Worm (Caenorhabditis elegans): Measurements from ENCODE around the gene Y53C12A.11.

Gene Y53C12A.11

DNA sequence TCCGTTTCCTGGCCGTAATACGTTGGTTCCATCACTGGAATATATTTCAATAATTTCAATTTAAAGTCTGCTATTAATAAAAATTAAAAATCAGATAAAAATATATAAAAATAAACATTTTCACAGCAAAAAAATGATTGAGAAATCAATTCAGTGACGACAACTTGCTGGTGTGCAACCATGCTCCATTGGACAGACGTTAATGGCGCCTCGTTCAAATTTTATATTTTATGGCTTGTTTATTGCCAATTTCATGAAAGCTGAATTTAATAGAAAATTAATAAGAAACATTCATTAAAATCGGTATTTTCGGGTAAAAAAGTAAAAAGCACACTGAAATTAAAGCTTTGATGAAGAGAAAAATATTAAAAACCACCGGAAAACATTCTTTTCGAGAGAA lies 12.3 kb downstream of the Y53C12A.11 start, which contains the start of gene Y53C12A.3:
Y53C12A.3 (minus strand) TSS at position 34 of the 400 bp plus-strand sequence.
- TF ChIP-seq mep-1 (tag; optimal IDR thresholded peaks at IDR 0.05) (peak; percentile 12), nhr-28 (tag; optimal IDR thresholded peaks at IDR 0.05) (peak; percentile 6), zag-1 (tag; optimal IDR thresholded peaks at IDR 0.05) (no peak), cey-2 (tag; optimal IDR thresholded peaks at IDR 0.05; ENCODE audit: borderline replicate concordance, insufficient read depth) (no peak), nhr-6 (tag; optimal IDR thresholded peaks at IDR 0.05) (peak; percentile 18), mes-2 (tag; optimal IDR thresholded peaks at IDR 0.05; ENCODE audit: poor library complexity, severe bottlenecking) (peak; percentile 70), php-3 (GFP tag; IDR thresholded peaks at IDR 0.05) (no peak), lsy-2 (tag; optimal IDR thresholded peaks at IDR 0.05) (peak in 1 of 2 experiments; percentile 81), lin-38 (GFP tag; IDR thresholded peaks at IDR 0.05) (peak; percentile 88), dpl-1 (GFP tag; optimal IDR thresholded peaks at IDR 0.05) (peak; percentile 89), pqm-1 (tag; optimal IDR thresholded peaks at IDR 0.05) (no peak), T20F7.1 (GFP tag; optimal IDR thresholded peaks at IDR 0.05) (peak; percentile 34), hlh-30 (tag; optimal IDR thresholded peaks at IDR 0.05; ENCODE audit: insufficient read depth) (peak; percentile 51), hlh-11 (tag; optimal IDR thresholded peaks at IDR 0.05) (no peak), ceh-82 (tag; optimal IDR thresholded peaks at IDR 0.05) (no peak), D1046.2 (GFP tag; IDR thresholded peaks at IDR 0.05) (no peak), ztf-7 (tag; optimal IDR thresholded peaks at IDR 0.05) (no peak)

DNA sequence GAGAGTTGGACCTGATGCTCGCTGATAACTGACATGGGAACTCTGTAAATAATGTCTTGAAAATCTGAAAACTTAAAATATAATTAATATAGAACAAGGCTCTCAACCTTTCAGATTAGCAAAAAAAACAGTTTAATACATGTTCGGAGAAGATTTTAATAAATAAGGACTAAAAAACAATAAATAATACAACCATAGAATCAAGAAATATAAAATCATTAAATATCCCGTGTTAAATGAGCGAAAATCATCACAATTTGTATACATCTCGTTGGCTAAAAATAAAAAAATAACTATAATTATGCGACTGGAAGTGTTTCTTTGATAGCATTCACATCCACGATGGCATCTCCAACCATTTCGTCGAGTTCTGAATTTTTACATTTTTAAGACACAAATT lies 13.8 kb downstream of the Y53C12A.11 start, which contains the start of gene Y53C12A.10:
Y53C12A.10 (minus strand) TSS at position 101 of the 400 bp plus-strand sequence.
- no peak for TF ChIP-seq ceh-82 (tag; optimal IDR thresholded peaks at IDR 0.05)

DNA sequence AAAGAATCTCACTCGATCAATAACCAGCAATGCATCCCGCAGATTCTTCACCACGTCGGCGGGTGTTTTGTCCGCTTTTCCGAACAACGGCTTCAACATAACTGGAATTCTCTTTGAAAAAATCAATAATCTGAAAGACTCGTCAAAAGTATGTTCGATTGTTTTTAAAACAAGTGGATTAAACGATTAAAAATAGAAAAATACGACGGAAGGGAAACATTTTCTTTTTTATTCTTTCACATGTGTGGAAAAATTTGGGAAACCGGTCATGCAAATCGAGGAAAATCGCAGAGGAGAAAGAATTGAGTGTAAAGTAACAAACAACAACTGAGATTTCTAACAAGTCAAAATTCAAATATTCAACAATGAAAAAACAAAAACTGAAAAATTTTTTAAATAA lies 14.9 kb downstream of the Y53C12A.11 start, which contains the start of gene mop-25.2:
mop-25.2 (minus strand) TSS at position 101 of the 400 bp plus-strand sequence.
- TF ChIP-seq T26A8.4 (GFP tag; IDR thresholded peaks at IDR 0.05) (no peak), ama-1 (optimal IDR thresholded peaks at IDR 0.05) (peak; percentile 38), cey-2 (tag; optimal IDR thresholded peaks at IDR 0.05; ENCODE audit: borderline replicate concordance, insufficient read depth) (no peak), ctbp-1 (GFP tag; IDR thresholded peaks at IDR 0.05) (no peak), ceh-20 (GFP tag; IDR thresholded peaks at IDR 0.05) (no peak), lsy-2 (tag; optimal IDR thresholded peaks at IDR 0.05) (no peak), dmd-9 (GFP tag; IDR thresholded peaks at IDR 0.05) (no peak), zfp-2 (tag; optimal IDR thresholded peaks at IDR 0.05) (no peak), ceh-44 (GFP tag; IDR thresholded peaks at IDR 0.05) (no peak), lin-38 (GFP tag; IDR thresholded peaks at IDR 0.05) (0 out of 2 replicates have a peak, but pooled peaks have one; percentile 26)

DNA sequence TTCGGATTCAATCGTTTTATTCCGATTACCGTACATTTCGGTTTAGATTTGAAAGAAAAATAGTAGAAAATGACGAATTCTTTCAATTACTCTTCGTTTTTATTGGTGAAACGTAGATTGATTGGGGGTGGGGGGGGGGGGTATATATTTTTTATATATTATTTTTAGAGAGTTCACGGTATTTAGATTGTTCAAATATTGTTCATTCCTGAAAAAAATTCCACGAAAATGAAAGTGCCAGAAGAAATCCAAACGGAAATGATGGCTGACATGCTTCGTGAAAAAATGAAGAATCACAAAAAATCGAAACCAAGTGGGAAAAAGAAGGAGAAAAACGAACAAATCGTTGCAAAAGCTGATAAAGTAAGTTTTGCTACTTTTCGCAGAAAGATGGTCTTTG lies 18.1 kb downstream of the Y53C12A.11 start, which contains the start of the genes Y53C12A.8 and Y53C12A.7:
Y53C12A.8 (minus strand) TSS at position 101 of the 400 bp plus-strand sequence.
Y53C12A.7 (plus strand) TSS at position 181 of the 400 bp plus-strand sequence.
- TF ChIP-seq dpl-1 (GFP tag; optimal IDR thresholded peaks at IDR 0.05), result no peak

DNA sequence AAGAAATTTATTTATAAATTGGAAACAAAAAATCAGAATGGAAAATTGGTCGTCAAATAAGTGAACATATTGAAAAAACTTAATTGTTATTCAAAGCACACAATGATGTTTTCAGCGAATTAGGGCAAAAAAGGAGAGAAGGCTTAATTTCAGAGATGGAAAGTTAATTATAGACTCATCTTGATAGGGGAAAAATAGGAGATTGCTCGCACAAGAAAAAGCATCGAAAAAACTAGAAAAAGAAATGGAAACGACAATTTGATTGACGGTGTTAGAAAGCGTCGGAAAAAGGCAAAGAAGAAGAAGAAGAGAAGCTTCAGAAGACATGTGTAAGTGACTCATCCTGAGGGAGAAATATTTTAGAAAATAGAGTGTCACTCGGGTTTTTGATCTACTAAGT lies 22.6 kb downstream of the Y53C12A.11 start:
- TF ChIP-seq unc-62 (GFP tag; optimal IDR thresholded peaks at IDR 0.05 in 1 of 2) (peak in 1 of 2 experiments; percentile 95), unc-62 (tag; optimal IDR thresholded peaks at IDR 0.05) (no peak), tra-1 (GFP tag; IDR thresholded peaks at IDR 0.05) (no peak)

DNA sequence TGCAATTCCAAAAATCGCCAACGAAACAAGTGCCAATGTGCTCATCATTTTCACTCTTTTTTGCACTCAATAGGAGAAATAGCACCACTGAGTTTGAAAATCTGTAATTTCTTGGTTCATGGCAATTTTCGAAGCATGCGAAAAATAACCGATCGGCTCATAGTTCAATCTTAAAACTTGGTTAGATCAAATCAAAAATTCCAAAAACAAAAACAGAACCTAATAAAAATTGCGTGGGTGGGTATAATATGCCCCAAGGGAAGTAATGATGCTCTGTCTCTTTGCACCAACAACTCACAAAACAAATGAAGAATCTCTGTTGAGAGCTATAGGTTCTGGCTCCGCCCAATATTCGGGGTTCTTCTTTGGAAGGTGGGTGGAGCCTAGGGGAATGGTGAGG lies 26.7 kb downstream of the Y53C12A.11 start, which contains the start of gene nlp-11:
nlp-11 (minus strand) TSS at position 101 of the 400 bp plus-strand sequence.
- TF ChIP-seq mes-2 (tag; optimal IDR thresholded peaks at IDR 0.05; ENCODE audit: poor library complexity, severe bottlenecking) (no peak), ceh-28 (tag; optimal IDR thresholded peaks at IDR 0.05) (no peak), cey-2 (tag; optimal IDR thresholded peaks at IDR 0.05; ENCODE audit: borderline replicate concordance, insufficient read depth) (no peak), nhr-6 (tag; optimal IDR thresholded peaks at IDR 0.05) (no peak), unc-62 (GFP tag; optimal IDR thresholded peaks at IDR 0.05 in 1 of 2) (peak in 1 of 2 experiments; percentile 57), unc-62 (tag; optimal IDR thresholded peaks at IDR 0.05) (no peak), zag-1 (tag; optimal IDR thresholded peaks at IDR 0.05) (no peak), zfp-2 (tag; optimal IDR thresholded peaks at IDR 0.05) (no peak), F37D6.2 (tag; optimal IDR thresholded peaks at IDR 0.05) (no peak), duxl-1 (tag; optimal IDR thresholded peaks at IDR 0.05; ENCODE audit: poor library complexity) (no peak)

All from whole organism, L4 larva.